Worm (Caenorhabditis elegans) whole organism, midembryonic: ENCODE data around the gene H38K22.9.

Experiments
- cog-1 ChIP-seq: sonication (generic microtip); optimal IDR thresholded peaks from 2 replicates; lab custom pipeline; 2016; ENCODE audit warnings: missing genetic modification characterization, missing compliant biosample characterization
- flt-1 ChIP-seq: fragments of 200-800 bp; sonication (Bioruptor generic); IDR thresholded peaks from 2 replicates; pipeline ENCODE4 v1.3.6; 2022; ENCODE audit warnings: missing genetic modification characterization, missing compliant biosample characterization
- klf-2 ChIP-seq: fragments of 200-800 bp; sonication (Bioruptor generic); conservative IDR thresholded peaks from 2 replicates; pipeline ENCODE4 v1.3.6; 2022; ENCODE audit warnings: missing genetic modification reagents, missing genetic modification characterization, missing compliant biosample characterization
- med-1 ChIP-seq: sonication (generic microtip); optimal IDR thresholded peaks from 2 replicates; lab custom pipeline; 2017; ENCODE audit warnings: missing genetic modification characterization, mild to moderate bottlenecking, missing compliant biosample characterization, antibody characterized with exemption, missing genetic modification reagents; ENCODE audit not compliant: insufficient read depth
- ref-1 ChIP-seq: fragments of 200-800 bp; sonication (Bioruptor generic); conservative IDR thresholded peaks from 2 replicates; pipeline ENCODE4 v1.3.6; 2022; ENCODE audit warnings: missing genetic modification reagents, missing genetic modification characterization, missing compliant biosample characterization
- ztf-29 ChIP-seq: fragments of 200-800 bp; sonication (Bioruptor generic); IDR thresholded peaks from 2 replicates; pipeline ENCODE4 v1.3.6; 2022; ENCODE audit warnings: missing genetic modification reagents, missing genetic modification characterization, missing compliant biosample characterization

DNA sequence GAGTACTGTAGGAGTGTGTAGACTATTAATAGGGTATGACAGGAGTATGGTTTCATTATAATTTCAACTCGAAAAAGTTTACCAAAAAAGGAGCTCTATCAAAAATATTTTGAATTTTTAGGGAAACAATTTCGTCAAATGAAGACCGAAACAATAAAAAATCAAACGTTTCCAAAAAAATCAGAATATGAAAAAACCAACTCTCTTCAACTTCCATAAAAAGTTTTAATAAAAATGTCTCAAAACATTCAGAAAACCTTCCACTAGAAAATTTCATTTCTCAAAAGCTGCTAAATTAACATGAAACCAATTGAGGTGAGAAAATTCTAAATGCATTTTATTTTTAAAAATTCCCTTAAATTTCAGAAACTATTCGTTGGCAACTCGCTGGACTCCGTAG, 46.6 kb downstream of the H38K22.9 start, which contains the start of gene ckb-3:
- TF ChIP-seq klf-2 (GFP tag; lab: Robert Waterston, UW) = no peak
- no peak for TF ChIP-seq ref-1 (GFP tag; lab: Robert Waterston, UW)
- no peak for TF ChIP-seq flt-1 (GFP tag; lab: Robert Waterston, UW)
- no peak for TF ChIP-seq med-1 (GFP tag; lab: Kevin White, UChicago)
- TF ChIP-seq cog-1 = no peak
- TF ChIP-seq ztf-29 = no peak
